Fruit fly (Drosophila melanogaster) whole organism, prepupa: ENCODE data around the gene RecQ5.

Source experiments
- Blimp-1 ChIP-seq: fragments of 200-800 bp; sonication (Bioruptor generic); optimal IDR thresholded peaks from 3 replicates; lab custom pipeline; 2017; ENCODE audit warnings: missing biosample characterization, missing genetic modification characterization, mild to moderate bottlenecking, moderate library complexity, missing genetic modification reagents
- CG10631 ChIP-seq: fragments of 200-800 bp; sonication (Bioruptor generic); optimal IDR thresholded peaks from 2 replicates; lab custom pipeline; 2016; ENCODE audit warnings: missing biosample characterization, missing genetic modification characterization
- CG10669 ChIP-seq: fragments of 200-800 bp; sonication (Bioruptor generic); optimal IDR thresholded peaks from 3 replicates; lab custom pipeline; 2018; ENCODE audit warnings: missing biosample characterization, mild to moderate bottlenecking, missing genetic modification characterization, moderate library complexity
- CG11294 ChIP-seq: fragments of 200-800 bp; sonication (Bioruptor generic); IDR thresholded peaks from 2 replicates; pipeline ENCODE4 v1.3.6; 2022; ENCODE audit warnings: missing biosample characterization, missing genetic modification characterization
- CG11762 ChIP-seq: fragments of 200-800 bp; sonication (Bioruptor generic); optimal IDR thresholded peaks from 3 replicates; lab custom pipeline; 2016; ENCODE audit warnings: missing biosample characterization, missing genetic modification characterization; ENCODE audit not compliant: insufficient read depth
- CG15336 ChIP-seq: fragments of 200-800 bp; sonication (Bioruptor generic); IDR thresholded peaks from 2 replicates; pipeline ENCODE4 v1.3.6; 2022; ENCODE audit warnings: missing biosample characterization, missing genetic modification characterization
- CG1621 ChIP-seq: fragments of 200-800 bp; sonication (Bioruptor generic); optimal IDR thresholded peaks from 3 replicates; lab custom pipeline; 2018; ENCODE audit warnings: missing biosample characterization, mild to moderate bottlenecking, missing genetic modification characterization
- CG16779 ChIP-seq: fragments of 200-800 bp; sonication (Bioruptor generic); optimal IDR thresholded peaks from 3 replicates; lab custom pipeline; 2017; ENCODE audit warnings: missing biosample characterization, mild to moderate bottlenecking, missing genetic modification characterization
- CG3032 ChIP-seq: fragments of 200-800 bp; optimal IDR thresholded peaks from 2 replicates; lab custom pipeline; 2019; ENCODE audit warnings: missing biosample characterization, mild to moderate bottlenecking, missing genetic modification characterization, moderate library complexity
- CG31627 ChIP-seq: fragments of 200-800 bp; sonication (Bioruptor generic); optimal IDR thresholded peaks from 3 replicates; lab custom pipeline; 2016; ENCODE audit warnings: missing biosample characterization, missing genetic modification characterization
- CG32006 ChIP-seq: fragments of 200-800 bp; sonication (Bioruptor generic); optimal IDR thresholded peaks from 3 replicates; lab custom pipeline; 2017; ENCODE audit warnings: missing biosample characterization, mild to moderate bottlenecking, missing genetic modification characterization
- CG6163 ChIP-seq: fragments of 200-800 bp; sonication (Bioruptor generic); IDR thresholded peaks from 3 replicates; pipeline ENCODE4 v1.3.6; 2022; ENCODE audit warnings: missing biosample characterization, missing genetic modification characterization
- CG6792 ChIP-seq: fragments of 200-800 bp; sonication (Bioruptor generic); optimal IDR thresholded peaks from 3 replicates; lab custom pipeline; 2016; ENCODE audit warnings: missing biosample characterization, missing genetic modification characterization
- CG6854 ChIP-seq: fragments of 200-800 bp; sonication (Bioruptor generic); optimal IDR thresholded peaks from 2 replicates; lab custom pipeline; 2017; ENCODE audit warnings: missing biosample characterization, mild to moderate bottlenecking, missing genetic modification characterization
- CG8119 ChIP-seq: fragments of 200-800 bp; sonication (Bioruptor generic); IDR thresholded peaks from 3 replicates; pipeline ENCODE4 v1.3.6; 2022; ENCODE audit warnings: missing biosample characterization, missing genetic modification characterization
- CG9139 ChIP-seq: fragments of 200-800 bp; sonication (Bioruptor generic); optimal IDR thresholded peaks from 3 replicates; lab custom pipeline; 2017; ENCODE audit warnings: missing biosample characterization, mild to moderate bottlenecking, missing genetic modification characterization
- Eip75B ChIP-seq: fragments of 200-800 bp; sonication (Bioruptor generic); optimal IDR thresholded peaks from 3 replicates; lab custom pipeline; 2016; ENCODE audit warnings: missing biosample characterization, missing genetic modification characterization
- Eip78C ChIP-seq: fragments of 200-800 bp; sonication (Bioruptor generic); peaks from one replicate; lab custom pipeline; 2016; ENCODE audit warnings: missing biosample characterization, missing genetic modification characterization
- Ets96B ChIP-seq: fragments of 200-800 bp; optimal IDR thresholded peaks from 2 replicates; lab custom pipeline; 2019; ENCODE audit warnings: missing biosample characterization, mild to moderate bottlenecking, missing genetic modification characterization, moderate library complexity
- Gug ChIP-seq: fragments of 200-800 bp; sonication (Bioruptor generic); IDR thresholded peaks from 2 replicates; pipeline ENCODE4 v1.3.6; 2022; ENCODE audit warnings: missing biosample characterization, missing genetic modification characterization
- Hr38 ChIP-seq: sonication (Bioruptor generic); optimal IDR thresholded peaks from 2 replicates; lab custom pipeline; 2016; ENCODE audit warnings: missing biosample characterization, missing genetic modification characterization
- Hr39 ChIP-seq: fragments of 200-800 bp; sonication (Bioruptor generic); optimal IDR thresholded peaks from 2 replicates; lab custom pipeline; 2016; ENCODE audit warnings: missing biosample characterization, missing genetic modification characterization
- Lpt ChIP-seq: fragments of 200-800 bp; sonication (Bioruptor generic); optimal IDR thresholded peaks from 3 replicates; lab custom pipeline; 2016; ENCODE audit warnings: missing biosample characterization, missing genetic modification characterization
- Met ChIP-seq: fragments of 200-800 bp; sonication (Bioruptor generic); optimal IDR thresholded peaks from 3 replicates; lab custom pipeline; 2016; ENCODE audit warnings: missing biosample characterization, missing genetic modification characterization
- Smox ChIP-seq: fragments of 200-800 bp; sonication (Bioruptor generic); optimal IDR thresholded peaks from 3 replicates; lab custom pipeline; 2016; ENCODE audit warnings: missing biosample characterization, missing genetic modification characterization
- Sox102F ChIP-seq: fragments of 200-800 bp; sonication (Bioruptor generic); optimal IDR thresholded peaks from 2 replicates; lab custom pipeline; 2016; ENCODE audit warnings: missing biosample characterization, mild to moderate bottlenecking, missing genetic modification characterization
- Sox14 ChIP-seq: fragments of 200-800 bp; sonication (Bioruptor generic); optimal IDR thresholded peaks from 3 replicates; lab custom pipeline; 2016; ENCODE audit warnings: missing biosample characterization, missing genetic modification characterization
- Sox15 ChIP-seq: fragments of 200-800 bp; sonication (Bioruptor generic); optimal IDR thresholded peaks from 3 replicates; lab custom pipeline; 2016; ENCODE audit warnings: missing biosample characterization, missing genetic modification characterization
- achi ChIP-seq: fragments of 200-800 bp; sonication (Bioruptor generic); optimal IDR thresholded peaks from 3 replicates; lab custom pipeline; 2016; ENCODE audit warnings: missing biosample characterization, missing genetic modification characterization
- cyc ChIP-seq: fragments of 200-800 bp; sonication (Bioruptor generic); optimal IDR thresholded peaks from 3 replicates; lab custom pipeline; 2016; ENCODE audit warnings: missing biosample characterization, missing genetic modification characterization
- dsx ChIP-seq: fragments of 200-800 bp; optimal IDR thresholded peaks from 3 replicates; lab custom pipeline; 2019; ENCODE audit warnings: missing biosample characterization, mild to moderate bottlenecking, missing genetic modification characterization, moderate library complexity; ENCODE audit not compliant: poor library complexity, severe bottlenecking
- eg ChIP-seq: fragments of 200-800 bp; sonication (Bioruptor generic); IDR thresholded peaks from 3 replicates; pipeline ENCODE4 v1.3.6; 2022; ENCODE audit warnings: missing biosample characterization, missing genetic modification characterization
- esn ChIP-seq: fragments of 200-800 bp; sonication (Bioruptor generic); optimal IDR thresholded peaks from 2 replicates; lab custom pipeline; 2016; ENCODE audit warnings: missing biosample characterization, mild to moderate bottlenecking, missing genetic modification characterization, moderate library complexity
- fkh ChIP-seq: fragments of 200-800 bp; sonication (Bioruptor generic); optimal IDR thresholded peaks from 3 replicates; lab custom pipeline; 2017; ENCODE audit warnings: missing biosample characterization, mild to moderate bottlenecking, missing genetic modification characterization, moderate library complexity
- lz ChIP-seq: fragments of 200-800 bp; sonication (Bioruptor generic); optimal IDR thresholded peaks from 3 replicates; lab custom pipeline; 2016; ENCODE audit warnings: missing biosample characterization, missing genetic modification characterization
- net ChIP-seq: fragments of 200-800 bp; sonication (Bioruptor generic); optimal IDR thresholded peaks from 3 replicates; lab custom pipeline; 2016; ENCODE audit warnings: missing biosample characterization, missing genetic modification characterization
- pdm3 ChIP-seq: fragments of 200-800 bp; sonication (Bioruptor generic); optimal IDR thresholded peaks from 3 replicates; lab custom pipeline; 2016; ENCODE audit warnings: missing biosample characterization, missing genetic modification characterization
- salr ChIP-seq, 2 experiments: fragments of 200-800 bp; sonication (Bioruptor generic); optimal IDR thresholded peaks; 3 replicates each; lab custom pipeline; 2016 to 2018; ENCODE audit warnings: missing biosample characterization in 2 of 2, missing genetic modification characterization in 2 of 2, mild to moderate bottlenecking in 1 of 2
- spab ChIP-seq: fragments of 200-800 bp; sonication (Bioruptor generic); optimal IDR thresholded peaks from 2 replicates; lab custom pipeline; 2017; ENCODE audit warnings: missing biosample characterization, mild to moderate bottlenecking, missing genetic modification characterization, missing genetic modification reagents
- ss ChIP-seq, 2 experiments: fragments of 200-800 bp; sonication (Bioruptor generic); optimal IDR thresholded peaks; 2 replicates in 1 of 2; 3 replicates in 1 of 2; lab custom pipeline; 2017 to 2018; ENCODE audit warnings: mild to moderate bottlenecking in 2 of 2, missing biosample characterization in 2 of 2, missing genetic modification characterization in 2 of 2, moderate library complexity in 1 of 2
- svp ChIP-seq: fragments of 200-800 bp; sonication (Bioruptor generic); peaks from one replicate; lab custom pipeline; 2016; ENCODE audit warnings: missing biosample characterization, missing genetic modification characterization
- vri ChIP-seq: fragments of 200-800 bp; sonication (Bioruptor generic); optimal IDR thresholded peaks from 3 replicates; lab custom pipeline; 2016; ENCODE audit warnings: missing biosample characterization, mild to moderate bottlenecking, missing genetic modification characterization

The RecQ5 gene

dm6 chr3L:14634019-14634772, 2.3 kb upstream of the RecQ5 start (continued):
- TF ChIP-seq spab (GFP tag; lab: Kevin White, UChicago): peak; percentile 95
- TF ChIP-seq Gug (GFP tag; lab: Robert Waterston, UW): peak; percentile 81
- peak; percentile 72 for TF ChIP-seq Sox15 (GFP tag; lab: Kevin White, UChicago)
- peak; percentile 91 for TF ChIP-seq svp (GFP tag; lab: Kevin White, UChicago)
- TF ChIP-seq achi (GFP tag; lab: Kevin White, UChicago): peak; percentile 91
- peak; percentile 90 for TF ChIP-seq lz
- peak; percentile 95 for TF ChIP-seq CG10631 (GFP tag; lab: Kevin White, UChicago)
- peak; percentile 93 for TF ChIP-seq Sox14 (GFP tag; lab: Kevin White, UChicago)
- peak; percentile 93 for TF ChIP-seq pdm3 (GFP tag; lab: Kevin White, UChicago)
- peak; percentile 54; the same call in 1 of the 2 replicates for TF ChIP-seq CG11294
- TF ChIP-seq CG32006 (GFP tag; lab: Kevin White, UChicago): peak; percentile 84
- TF ChIP-seq CG3032 (tag; lab: Kevin White, UChicago): peak; percentile 96
- TF ChIP-seq vri (GFP tag; lab: Kevin White, UChicago): peak; percentile 74
- peak; percentile 91 for TF ChIP-seq CG6792
- peak; percentile 90 for TF ChIP-seq esn (GFP tag; lab: Kevin White, UChicago)
- peak; percentile 95 for TF ChIP-seq Eip75B (GFP tag; lab: Kevin White, UChicago)
- peak; percentile 92 for TF ChIP-seq CG1621
- TF ChIP-seq fkh (GFP tag; lab: Kevin White, UChicago): no peak

dm6 chr3L:14632908-14633307, 1.0 kb upstream of the RecQ5 start:
- TF ChIP-seq net (GFP tag; lab: Kevin White, UChicago): no peak
- TF ChIP-seq Smox (GFP tag; lab: Kevin White, UChicago): no peak
- no peak for TF ChIP-seq cyc (GFP tag; lab: Kevin White, UChicago)
- TF ChIP-seq CG11762 (GFP tag; lab: Kevin White, UChicago): no peak

dm6 chr3L:14625568-14625996, 6.3 kb downstream of the RecQ5 start:
- peak; percentile 36 for TF ChIP-seq Blimp-1 (GFP tag; lab: Kevin White, UChicago)
- no peak for TF ChIP-seq cyc (GFP tag; lab: Kevin White, UChicago)

- TF ChIP-seq CG31627 (GFP tag; lab: Kevin White, UChicago): no peak
- TF ChIP-seq CG6163 (GFP tag; lab: Robert Waterston, UW): peak; percentile 57
- TF ChIP-seq Met (GFP tag; lab: Kevin White, UChicago): peak; percentile 3
- no peak for TF ChIP-seq Hr39
- TF ChIP-seq fkh (GFP tag; lab: Kevin White, UChicago): peak; percentile 83
- peak; percentile 57 to 93 for TF ChIP-seq ss (GFP tag; optimal IDR thresholded peaks at IDR 0.05; lab: Kevin White, UChicago)
- TF ChIP-seq Sox15 (GFP tag; lab: Kevin White, UChicago): no peak
- no peak for TF ChIP-seq CG10669 (GFP tag; lab: Kevin White, UChicago)
- TF ChIP-seq CG16779 (tag; lab: Kevin White, UChicago): peak; percentile 9
- peak; percentile 39 for TF ChIP-seq Sox102F
- peak; percentile 34 for TF ChIP-seq dsx (GFP tag; lab: Kevin White, UChicago)
- TF ChIP-seq Hr38: no peak
- TF ChIP-seq CG9139 (GFP tag; lab: Kevin White, UChicago): peak; percentile 26
- TF ChIP-seq Blimp-1 (GFP tag; lab: Kevin White, UChicago): peak; percentile 78
- TF ChIP-seq CG6854 (GFP tag; lab: Kevin White, UChicago): peak; percentile 21
- TF ChIP-seq Eip75B (GFP tag; lab: Kevin White, UChicago): peak; percentile 84
- TF ChIP-seq CG8119 (GFP tag; lab: Robert Waterston, UW): peak; percentile 43; the same call in 1 of the 3 replicates
- TF ChIP-seq Lpt (GFP tag; lab: Kevin White, UChicago): peak; percentile 43
- no peak for TF ChIP-seq salr (GFP tag; optimal IDR thresholded peaks at IDR 0.05; lab: Kevin White, UChicago)
- peak; percentile 39 for TF ChIP-seq Eip78C (GFP tag; lab: Kevin White, UChicago)
- peak; percentile 70; the same call in 1 of the 2 replicates for TF ChIP-seq CG15336 (GFP tag; lab: Robert Waterston, UW)
- TF ChIP-seq eg: peak; percentile 66; the same call in 1 of the 3 replicates
- TF ChIP-seq Ets96B (tag; lab: Kevin White, UChicago): peak; percentile 20
Measured at dm6 chr3L:14624425-14625309, 7.2 kb downstream of the RecQ5 start.
